Fruit fly (Drosophila melanogaster) whole organism, embryonic: Measurements from ENCODE around the gene CG33947.
A peak's percentile ranks its signal among the peaks of the same experiment; 100 is the strongest.

Experiments
- Adf1 ChIP-seq: fragments of 200-800 bp; sonication (Bioruptor generic); IDR thresholded peaks from 2 replicates; pipeline ENCODE4 v1.3.6; 2022; ENCODE audit warnings: missing biosample characterization, missing genetic modification characterization
- CG10654 ChIP-seq: fragments of 200-800 bp; sonication (Bioruptor generic); optimal IDR thresholded peaks from 2 replicates; lab custom pipeline; 2016; ENCODE audit warnings: missing biosample characterization, missing genetic modification characterization
- CG10959 ChIP-seq: fragments of 200-800 bp; sonication (Bioruptor generic); IDR thresholded peaks from 2 replicates; pipeline ENCODE4 v1.3.6; 2022; ENCODE audit warnings: missing biosample characterization, missing genetic modification characterization
- CG1233 ChIP-seq: fragments of 200-800 bp; sonication (Bioruptor generic); optimal IDR thresholded peaks from 4 replicates; lab custom pipeline; 2018; ENCODE audit warnings: missing biosample characterization, mild to moderate bottlenecking, missing genetic modification characterization
- CG12744 ChIP-seq: fragments of 200-800 bp; sonication (Bioruptor generic); optimal IDR thresholded peaks from 2 replicates; lab custom pipeline; 2016; ENCODE audit warnings: missing biosample characterization, missing genetic modification characterization
- CG13775 ChIP-seq: fragments of 200-800 bp; sonication (Bioruptor generic); optimal IDR thresholded peaks from 3 replicates; lab custom pipeline; 2017; ENCODE audit warnings: missing biosample characterization, mild to moderate bottlenecking, missing genetic modification characterization
- CG15073 ChIP-seq: fragments of 200-800 bp; sonication (Bioruptor generic); optimal IDR thresholded peaks from 2 replicates; lab custom pipeline; 2016; ENCODE audit warnings: missing biosample characterization, missing genetic modification characterization
- CG15479 ChIP-seq: fragments of 200-800 bp; sonication (Bioruptor generic); optimal IDR thresholded peaks from 3 replicates; lab custom pipeline; 2019; ENCODE audit warnings: missing biosample characterization, mild to moderate bottlenecking, missing genetic modification characterization, moderate library complexity
- CG1647 ChIP-seq: fragments of 200-800 bp; sonication (Bioruptor generic); optimal IDR thresholded peaks from 3 replicates; lab custom pipeline; 2016; ENCODE audit warnings: missing biosample characterization, missing genetic modification characterization
- CG17829 ChIP-seq: fragments of 200-800 bp; optimal IDR thresholded peaks from 2 replicates; lab custom pipeline; 2019; ENCODE audit warnings: missing biosample characterization, mild to moderate bottlenecking, missing genetic modification characterization, moderate library complexity
- CG18599 ChIP-seq: fragments of 200-800 bp; sonication (Bioruptor generic); optimal IDR thresholded peaks from 3 replicates; lab custom pipeline; 2017; ENCODE audit warnings: missing biosample characterization, missing genetic modification characterization, mild to moderate bottlenecking, moderate library complexity, missing genetic modification reagents
- CG2129 ChIP-seq: fragments of 200-800 bp; sonication (Bioruptor generic); IDR thresholded peaks from 2 replicates; pipeline ENCODE4 v1.3.6; 2022; ENCODE audit warnings: missing biosample characterization, missing genetic modification characterization; ENCODE audit not compliant: partially characterized antibody
- CG2712 ChIP-seq: fragments of 200-800 bp; optimal IDR thresholded peaks from 3 replicates; lab custom pipeline; 2019; ENCODE audit warnings: missing biosample characterization, mild to moderate bottlenecking, missing genetic modification characterization, moderate library complexity
- CG32767 ChIP-seq: fragments of 200-800 bp; sonication (Bioruptor generic); IDR thresholded peaks from 2 replicates; pipeline ENCODE4 v1.3.6; 2022; ENCODE audit warnings: missing biosample characterization, missing genetic modification characterization
- CG34376 ChIP-seq: fragments of 200-800 bp; sonication (Bioruptor generic); optimal IDR thresholded peaks from 2 replicates; lab custom pipeline; 2018; ENCODE audit warnings: missing biosample characterization, mild to moderate bottlenecking, missing genetic modification characterization
- CG3838 ChIP-seq: fragments of 200-800 bp; sonication (Bioruptor generic); optimal IDR thresholded peaks from 3 replicates; lab custom pipeline; 2016; ENCODE audit warnings: missing biosample characterization, missing genetic modification characterization
- CG4360 ChIP-seq: fragments of 200-800 bp; sonication (Bioruptor generic); IDR thresholded peaks from 2 replicates; pipeline ENCODE4 v1.3.6; 2022; ENCODE audit warnings: missing biosample characterization, missing genetic modification characterization
- CG43689 ChIP-seq: fragments of 200-800 bp; sonication (Bioruptor generic); IDR thresholded peaks from 2 replicates; pipeline ENCODE4 v1.3.6; 2022; ENCODE audit warnings: missing biosample characterization, missing genetic modification characterization
- CG8281 ChIP-seq: fragments of 200-800 bp; sonication (Bioruptor generic); optimal IDR thresholded peaks from 2 replicates; lab custom pipeline; 2018; ENCODE audit warnings: missing biosample characterization, mild to moderate bottlenecking, missing genetic modification characterization, moderate library complexity
- CG8290 ChIP-seq, 3 experiments: fragments of 200-800 bp; sonication (Bioruptor generic); optimal IDR thresholded peaks; 2 replicates each; lab custom pipeline; 2016 to 2019; ENCODE audit warnings: missing biosample characterization in 3 of 3, missing genetic modification characterization in 3 of 3, mild to moderate bottlenecking in 2 of 3, moderate library complexity in 1 of 3
- CG9817 ChIP-seq: fragments of 200-800 bp; sonication (Bioruptor generic); optimal IDR thresholded peaks from 2 replicates; lab custom pipeline; 2018; ENCODE audit warnings: missing biosample characterization, mild to moderate bottlenecking, missing genetic modification characterization, moderate library complexity
- CG9932 ChIP-seq: fragments of 200-800 bp; sonication (Bioruptor generic); IDR thresholded peaks from 2 replicates; pipeline ENCODE4 v1.3.6; 2022; ENCODE audit warnings: missing biosample characterization, missing genetic modification characterization
- CoRest ChIP-seq: fragments of 200-800 bp; sonication (Bioruptor generic); optimal IDR thresholded peaks from 3 replicates; lab custom pipeline; 2018; ENCODE audit warnings: missing biosample characterization, mild to moderate bottlenecking, missing genetic modification characterization, moderate library complexity
- Dad ChIP-seq: fragments of 200-800 bp; sonication (Bioruptor generic); optimal IDR thresholded peaks from 3 replicates; lab custom pipeline; 2016; ENCODE audit warnings: missing biosample characterization, missing genetic modification characterization
- Dref ChIP-seq: fragments of 200-800 bp; sonication (Bioruptor generic); IDR thresholded peaks from 2 replicates; pipeline ENCODE4 v1.3.6; 2022; ENCODE audit warnings: missing biosample characterization, missing genetic modification characterization
- ERR ChIP-seq: fragments of 200-800 bp; sonication (Bioruptor generic); optimal IDR thresholded peaks from 2 replicates; lab custom pipeline; 2016; ENCODE audit warnings: missing biosample characterization, missing genetic modification characterization
- Fer1 ChIP-seq: fragments of 200-800 bp; sonication (Bioruptor generic); optimal IDR thresholded peaks from 2 replicates; lab custom pipeline; 2017; ENCODE audit warnings: missing biosample characterization, mild to moderate bottlenecking, missing genetic modification characterization
- HLH4C ChIP-seq: fragments of 200-800 bp; sonication (Bioruptor generic); IDR thresholded peaks from 3 replicates; pipeline ENCODE4 v1.3.6; 2022; ENCODE audit warnings: missing biosample characterization, missing genetic modification characterization; ENCODE audit not compliant: partially characterized antibody
- HLHmδ ChIP-seq: fragments of 200-800 bp; sonication (Bioruptor generic); optimal IDR thresholded peaks from 2 replicates; lab custom pipeline; 2018; ENCODE audit warnings: missing biosample characterization, mild to moderate bottlenecking, missing genetic modification characterization, moderate library complexity
- Hr39 ChIP-seq: fragments of >200 bp; optimal IDR thresholded peaks from 2 replicates; lab custom pipeline; 2017
- Mrtf ChIP-seq: fragments of 200-800 bp; sonication (Bioruptor generic); IDR thresholded peaks from 3 replicates; pipeline ENCODE4 v1.3.6; 2022; ENCODE audit warnings: missing biosample characterization, missing genetic modification characterization
- NK7.1 ChIP-seq: fragments of 200-800 bp; sonication (Bioruptor generic); optimal IDR thresholded peaks from 3 replicates; lab custom pipeline; 2016; ENCODE audit warnings: missing biosample characterization, missing genetic modification characterization
- Optix ChIP-seq: fragments of 200-800 bp; sonication (Bioruptor generic); IDR thresholded peaks from 3 replicates; pipeline ENCODE4 v1.3.6; 2022; ENCODE audit warnings: missing biosample characterization, missing genetic modification characterization
- PHDP ChIP-seq: fragments of 200-800 bp; sonication (Bioruptor generic); optimal IDR thresholded peaks from 3 replicates; lab custom pipeline; 2018; ENCODE audit warnings: missing biosample characterization, mild to moderate bottlenecking, missing genetic modification characterization, moderate library complexity
- Poxn ChIP-seq: fragments of 200-800 bp; sonication (Bioruptor generic); IDR thresholded peaks from 2 replicates; pipeline ENCODE4 v1.3.6; 2022; ENCODE audit warnings: missing biosample characterization, missing genetic modification characterization
- Sox100B ChIP-seq: fragments of 200-800 bp; sonication (Bioruptor generic); optimal IDR thresholded peaks from 3 replicates; lab custom pipeline; 2018; ENCODE audit warnings: missing biosample characterization, mild to moderate bottlenecking, missing genetic modification characterization
- TFAM ChIP-seq: fragments of 200-800 bp; sonication (Bioruptor generic); optimal IDR thresholded peaks from 2 replicates; lab custom pipeline; 2017; ENCODE audit warnings: missing biosample characterization, missing genetic modification characterization, inconsistent platforms
- Vsx1 ChIP-seq: fragments of 200-800 bp; sonication (Bioruptor generic); optimal IDR thresholded peaks from 2 replicates; lab custom pipeline; 2017; ENCODE audit warnings: missing biosample characterization, mild to moderate bottlenecking, missing genetic modification characterization, missing genetic modification reagents
- bcd ChIP-seq: fragments of 200-800 bp; sonication (Bioruptor generic); optimal IDR thresholded peaks from 2 replicates; lab custom pipeline; 2017; ENCODE audit warnings: missing biosample characterization, mild to moderate bottlenecking, missing genetic modification characterization
- bsh ChIP-seq, 2 experiments: fragments of 200-800 bp; sonication (Bioruptor generic); optimal IDR thresholded peaks; 2 replicates each; lab custom pipeline; 2017 to 2018; ENCODE audit warnings: mild to moderate bottlenecking in 2 of 2, missing biosample characterization in 2 of 2, missing genetic modification characterization in 2 of 2, moderate library complexity in 1 of 2
- cg ChIP-seq: fragments of 200-800 bp; sonication (Bioruptor generic); optimal IDR thresholded peaks from 3 replicates; lab custom pipeline; 2019; ENCODE audit warnings: missing biosample characterization, mild to moderate bottlenecking, missing genetic modification characterization, moderate library complexity
- inv ChIP-seq: fragments of 200-800 bp; sonication (Bioruptor generic); IDR thresholded peaks from 2 replicates; pipeline ENCODE4 v1.3.6; 2022; ENCODE audit warnings: missing biosample characterization, missing genetic modification characterization; ENCODE audit not compliant: partially characterized antibody
- luna ChIP-seq: fragments of 200-800 bp; sonication (Bioruptor generic); optimal IDR thresholded peaks from 2 replicates; lab custom pipeline; 2016; ENCODE audit warnings: missing biosample characterization, missing genetic modification characterization
- nerfin-2 ChIP-seq: fragments of 200-800 bp; sonication (Bioruptor generic); IDR thresholded peaks from 2 replicates; pipeline ENCODE4 v1.3.6; 2022; ENCODE audit warnings: missing biosample characterization, missing genetic modification characterization; ENCODE audit not compliant: partially characterized antibody
- ssp ChIP-seq: fragments of 200-800 bp; sonication (Bioruptor generic); IDR thresholded peaks from 2 replicates; pipeline ENCODE4 v1.3.6; 2022; ENCODE audit warnings: missing biosample characterization, missing genetic modification characterization
- sug ChIP-seq: fragments of 200-800 bp; optimal IDR thresholded peaks from 2 replicates; lab custom pipeline; 2019; ENCODE audit warnings: missing biosample characterization, mild to moderate bottlenecking, missing genetic modification characterization, moderate library complexity
- vfl ChIP-seq: fragments of 200-800 bp; sonication (Bioruptor generic); optimal IDR thresholded peaks from 2 replicates; lab custom pipeline; 2016; ENCODE audit warnings: missing biosample characterization, missing genetic modification characterization
- vvl ChIP-seq: fragments of 200-800 bp; sonication (Bioruptor generic); IDR thresholded peaks from 2 replicates; pipeline ENCODE4 v1.3.6; 2022; ENCODE audit warnings: missing biosample characterization, missing genetic modification characterization
- wek ChIP-seq: fragments of 200-800 bp; sonication (Bioruptor generic); optimal IDR thresholded peaks from 3 replicates; lab custom pipeline; 2018; ENCODE audit warnings: missing biosample characterization, mild to moderate bottlenecking, missing genetic modification characterization, moderate library complexity
- z ChIP-seq: fragments of 200-800 bp; sonication (Bioruptor generic); IDR thresholded peaks from 3 replicates; pipeline ENCODE4 v1.3.6; 2022; ENCODE audit warnings: missing biosample characterization, missing genetic modification characterization

CG33947 gene

DNA sequence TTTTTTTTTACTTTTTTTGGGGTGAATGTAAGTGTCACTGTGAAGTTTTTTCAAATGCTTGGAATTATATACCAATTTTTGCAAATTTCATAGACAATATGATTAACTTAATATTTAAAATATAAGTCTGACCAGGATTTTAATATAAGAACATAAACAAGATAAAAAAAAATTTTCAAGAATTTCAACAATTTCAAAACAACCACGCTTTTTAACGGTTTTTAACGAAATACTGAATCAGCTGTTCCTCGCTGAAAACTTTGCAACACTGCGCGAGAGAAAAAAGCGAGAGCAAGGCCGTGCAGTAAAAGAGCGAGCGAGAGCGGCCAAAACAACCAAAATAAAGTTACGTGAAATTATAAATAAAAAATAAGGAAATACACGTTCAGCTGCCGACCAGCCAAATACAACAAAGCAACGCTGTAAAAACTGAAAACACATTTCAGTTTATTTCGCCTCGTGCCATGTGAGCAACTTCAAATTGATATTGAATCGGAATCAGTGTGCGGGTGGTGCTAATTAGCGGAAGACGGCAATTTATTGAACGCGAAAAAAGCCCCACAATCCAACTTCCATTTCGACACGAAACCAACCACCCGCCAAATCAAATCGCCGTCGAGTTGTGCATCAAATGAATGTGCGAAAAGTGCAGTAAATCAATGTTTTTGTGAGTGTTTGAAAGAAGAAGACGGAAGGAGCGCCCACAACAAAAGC lies at the start of gene CG33947, which contains the start of the genes CG46439 and Iyd (continued):
- TF ChIP-seq CG2129 (no peak), CG1233 (no peak), Mrtf (GFP tag; lab: Robert Waterston, UW) (no peak), cg (GFP tag; lab: Kevin White, UChicago) (no peak), PHDP (peak; percentile 12), ERR (no peak), z (GFP tag; lab: Robert Waterston, UW) (no peak), CoRest (tag; lab: Kevin White, UChicago) (no peak), TFAM (GFP tag; lab: Kevin White, UChicago) (no peak), CG18599 (no peak), Fer1 (GFP tag; lab: Kevin White, UChicago) (peak; percentile 70), HLH4C (GFP tag; lab: Robert Waterston, UW) (no peak), Optix (GFP tag; lab: Robert Waterston, UW) (0 out of 3 replicates have a peak, but pooled peaks have one; percentile 6), CG17829 (tag; lab: Kevin White, UChicago) (peak; percentile 29), vvl (GFP tag; lab: Robert Waterston, UW) (peak; percentile 14; the same call in 1 of the 2 replicates), CG3838 (GFP tag; lab: Kevin White, UChicago) (no peak), CG8290 (GFP tag; optimal IDR thresholded peaks at IDR 0.05; lab: Kevin White, UChicago) (no peak), CG8290 (tag; optimal IDR thresholded peaks at IDR 0.05; lab: Kevin White, UChicago) (no peak), nerfin-2 (GFP tag; lab: Robert Waterston, UW) (no peak), CG13775 (GFP tag; lab: Kevin White, UChicago) (no peak), Dref (GFP tag; lab: Robert Waterston, UW) (no peak), luna (no peak), CG10959 (no peak), ssp (GFP tag; lab: Robert Waterston, UW) (no peak), sug (tag; lab: Kevin White, UChicago) (peak; percentile 11), CG34376 (GFP tag; lab: Kevin White, UChicago) (peak; percentile 41), CG15479 (GFP tag; lab: Kevin White, UChicago) (no peak), vfl (no peak), inv (GFP tag; lab: Robert Waterston, UW) (no peak), NK7.1 (no peak), Dad (GFP tag; lab: Kevin White, UChicago) (no peak), Hr39 (lab: Kevin White, UChicago) (no peak), CG32767 (GFP tag; lab: Robert Waterston, UW) (no peak), CG9932 (no peak), Vsx1 (peak; percentile 85), bsh (GFP tag; optimal IDR thresholded peaks at IDR 0.05; lab: Kevin White, UChicago) (peak in 1 of 2 experiments; percentile 77), CG12744 (GFP tag; lab: Kevin White, UChicago) (no peak), wek (GFP tag; lab: Kevin White, UChicago) (no peak), CG9817 (tag; lab: Kevin White, UChicago) (no peak), Sox100B (GFP tag; lab: Kevin White, UChicago) (no peak), CG43689 (GFP tag; lab: Robert Waterston, UW) (no peak), CG8281 (tag; lab: Kevin White, UChicago) (no peak), CG15073 (GFP tag; lab: Kevin White, UChicago) (no peak), CG10654 (GFP tag; lab: Kevin White, UChicago) (no peak), CG1647 (no peak), Adf1 (GFP tag; lab: Robert Waterston, UW) (no peak), bcd (GFP tag; lab: Kevin White, UChicago) (no peak), HLHmδ (no peak), CG4360 (peak; percentile 38; the same call in 1 of the 2 replicates), CG2712 (tag; lab: Kevin White, UChicago) (peak; percentile 5), Poxn (GFP tag; lab: Robert Waterston, UW) (no peak)
